ENCODE assay signal across 1 fruit fly cellular context in genomic region chr3L:8549183-8549890, dm6.
TF ChIP-seq lines count a peak whose summit lies in the region.

No protein-coding gene starts in this region.

TF ChIP-seq in whole organism, embryonic, 481 proteins besides CTCF, POLR2A, EP300 and RAD21 (continued from another document and continues in another):
- TF ChIP-seq CG33213 (GFP tag; optimal IDR thresholded peaks at IDR 0.05; lab: Kevin White, UChicago) (peak; percentile 5), ken (GFP tag; IDR thresholded peaks at IDR 0.05; lab: Robert Waterston, UW) (no peak), CG4282 (GFP tag; optimal IDR thresholded peaks at IDR 0.05; lab: Kevin White, UChicago) (no peak), jing (GFP tag; optimal IDR thresholded peaks at IDR 0.05; lab: Kevin White, UChicago) (peak; percentile 32), Lhr (GFP tag; optimal IDR thresholded peaks at IDR 0.05; lab: Kevin White, UChicago) (peak; percentile 11), CG7556 (GFP tag; optimal IDR thresholded peaks at IDR 0.05; lab: Kevin White, UChicago) (peak; percentile 23), CG6254 (GFP tag; optimal IDR thresholded peaks at IDR 0.05; lab: Kevin White, UChicago) (peak; percentile 53), seq (GFP tag; IDR thresholded peaks at IDR 0.05; lab: Robert Waterston, UW) (peak; percentile 57), CG1603 (tag; optimal IDR thresholded peaks at IDR 0.05; lab: Kevin White, UChicago) (peak; percentile 77), CG13894 (tag; optimal IDR thresholded peaks at IDR 0.05; lab: Kevin White, UChicago) (peak; percentile 45), Trl (optimal IDR thresholded peaks at IDR 0.05; lab: Kevin White, UChicago) (no peak), Trl (GFP tag; optimal IDR thresholded peaks at IDR 0.05; lab: Kevin White, UChicago) (peak; percentile 56), NFAT (GFP tag; IDR thresholded peaks at IDR 0.05; lab: Robert Waterston, UW) (no peak), Hmx (GFP tag; optimal IDR thresholded peaks at IDR 0.05; lab: Kevin White, UChicago) (no peak), CG9215 (GFP tag; IDR thresholded peaks at IDR 0.05; lab: Robert Waterston, UW) (no peak), CG2129 (GFP tag; IDR thresholded peaks at IDR 0.05; lab: Robert Waterston, UW; ENCODE audit: partially characterized antibody) (no peak), unpg (GFP tag; optimal IDR thresholded peaks at IDR 0.05; lab: Kevin White, UChicago) (peak; percentile 72), bab2 (GFP tag; optimal IDR thresholded peaks at IDR 0.05; lab: Kevin White, UChicago) (peak; percentile 36), CG8478 (optimal IDR thresholded peaks at IDR 0.05; lab: Kevin White, UChicago) (no peak), Dip3 (GFP tag; optimal IDR thresholded peaks at IDR 0.05; lab: Kevin White, UChicago) (no peak), Dll (GFP tag; IDR thresholded peaks at IDR 0.05; lab: Robert Waterston, UW; ENCODE audit: partially characterized antibody) (no peak), CG10366 (GFP tag; IDR thresholded peaks at IDR 0.05; lab: Robert Waterston, UW) (no peak; the same call in 1 of the 2 replicates), BEAF-32 (GFP tag; optimal IDR thresholded peaks at IDR 0.05; lab: Kevin White, UChicago) (no peak), CG4328 (GFP tag; optimal IDR thresholded peaks at IDR 0.05; lab: Kevin White, UChicago) (peak; percentile 44), grn (GFP tag; optimal IDR thresholded peaks at IDR 0.05; lab: Kevin White, UChicago) (no peak), CG7839 (tag; optimal IDR thresholded peaks at IDR 0.05; lab: Kevin White, UChicago) (peak; percentile 60), dati (GFP tag; IDR thresholded peaks at IDR 0.05; lab: Robert Waterston, UW) (no peak), caup (GFP tag; optimal IDR thresholded peaks at IDR 0.05; lab: Kevin White, UChicago; ENCODE audit: severe bottlenecking) (peak; percentile 28), aop (GFP tag; IDR thresholded peaks at IDR 0.05; lab: Robert Waterston, UW) (no peak), rib (GFP tag; IDR thresholded peaks at IDR 0.05; lab: Robert Waterston, UW) (no peak), gro (GFP tag; optimal IDR thresholded peaks at IDR 0.05; lab: Kevin White, UChicago) (peak; percentile 50), Adf1 (GFP tag; IDR thresholded peaks at IDR 0.05; lab: Robert Waterston, UW) (no peak), grau (tag; optimal IDR thresholded peaks at IDR 0.05; lab: Kevin White, UChicago) (peak; percentile 59), MESR4 (GFP tag; optimal IDR thresholded peaks at IDR 0.05; lab: Kevin White, UChicago) (no peak), CG10979 (tag; optimal IDR thresholded peaks at IDR 0.05; lab: Kevin White, UChicago) (peak; percentile 71), CG7271 (tag; optimal IDR thresholded peaks at IDR 0.05; lab: Kevin White, UChicago) (no peak), CG9932 (GFP tag; IDR thresholded peaks at IDR 0.05; lab: Robert Waterston, UW) (no peak), CG15696 (tag; optimal IDR thresholded peaks at IDR 0.05; lab: Kevin White, UChicago) (peak; percentile 62), Antp (GFP tag; optimal IDR thresholded peaks at IDR 0.05; lab: Kevin White, UChicago) (peak; percentile 56), CG15479 (GFP tag; optimal IDR thresholded peaks at IDR 0.05; lab: Kevin White, UChicago) (no peak), CHES-1-like (GFP tag; optimal IDR thresholded peaks at IDR 0.05; lab: Kevin White, UChicago) (peak; percentile 20), CG18619 (GFP tag; optimal IDR thresholded peaks at IDR 0.05; lab: Kevin White, UChicago) (peak; percentile 24), CG6654 (GFP tag; optimal IDR thresholded peaks at IDR 0.05; lab: Kevin White, UChicago) (no peak), sqz (GFP tag; optimal IDR thresholded peaks at IDR 0.05; lab: Kevin White, UChicago) (peak; percentile 2), CG12659 (GFP tag; optimal IDR thresholded peaks at IDR 0.05; lab: Kevin White, UChicago) (peak; percentile 15), danr (GFP tag; IDR thresholded peaks at IDR 0.05; lab: Robert Waterston, UW) (no peak; the same call in 1 of the 2 replicates), exex (tag; optimal IDR thresholded peaks at IDR 0.05; lab: Kevin White, UChicago) (no peak), CG5953 (GFP tag; IDR thresholded peaks at IDR 0.05; lab: Robert Waterston, UW) (no peak), CoRest (tag; optimal IDR thresholded peaks at IDR 0.05; lab: Kevin White, UChicago) (peak; percentile 63), da (GFP tag; optimal IDR thresholded peaks at IDR 0.05; lab: Kevin White, UChicago) (no peak), B-H1 (GFP tag; IDR thresholded peaks at IDR 0.05; lab: Robert Waterston, UW) (no peak), scrt (GFP tag; optimal IDR thresholded peaks at IDR 0.05; lab: Kevin White, UChicago) (no peak), CG10543 (GFP tag; optimal IDR thresholded peaks at IDR 0.05; lab: Kevin White, UChicago) (peak; percentile 68), CG6689 (GFP tag; IDR thresholded peaks at IDR 0.05; lab: Robert Waterston, UW) (peak; percentile 54; the same call in 1 of the 2 replicates), Opbp (GFP tag; IDR thresholded peaks at IDR 0.05; lab: Robert Waterston, UW; ENCODE audit: partially characterized antibody) (no peak), fd96Cb (tag; optimal IDR thresholded peaks at IDR 0.05; lab: Kevin White, UChicago) (peak; percentile 53), ranshi (GFP tag; IDR thresholded peaks at IDR 0.05; lab: Robert Waterston, UW) (no peak), h (optimal IDR thresholded peaks at IDR 0.05; lab: Kevin White, UChicago) (no peak), Aef1 (GFP tag; IDR thresholded peaks at IDR 0.05; lab: Robert Waterston, UW) (no peak), CG10431 (GFP tag; optimal IDR thresholded peaks at IDR 0.05; lab: Kevin White, UChicago) (peak; percentile 70), CG31365 (tag; optimal IDR thresholded peaks at IDR 0.05; lab: Kevin White, UChicago) (no peak), pan (optimal IDR thresholded peaks at IDR 0.05; lab: Kevin White, UChicago) (no peak), pan (GFP tag; optimal IDR thresholded peaks at IDR 0.05 in 1 of 2, IDR thresholded peaks at IDR 0.05 in 1 of 2) (peak in 1 of 2 experiments; percentile 38), CG3838 (GFP tag; optimal IDR thresholded peaks at IDR 0.05; lab: Kevin White, UChicago) (no peak), CG12744 (GFP tag; optimal IDR thresholded peaks at IDR 0.05; lab: Kevin White, UChicago) (no peak), CG11247 (GFP tag; IDR thresholded peaks at IDR 0.05; lab: Robert Waterston, UW) (no peak), Lpt (GFP tag; optimal IDR thresholded peaks at IDR 0.05; lab: Kevin White, UChicago) (no peak), CG6272 (GFP tag; IDR thresholded peaks at IDR 0.05; lab: Robert Waterston, UW) (no peak), kay (GFP tag; optimal IDR thresholded peaks at IDR 0.05; lab: Kevin White, UChicago) (no peak), Hr39 (optimal IDR thresholded peaks at IDR 0.05; lab: Kevin White, UChicago) (no peak), CG4360 (GFP tag; IDR thresholded peaks at IDR 0.05; lab: Robert Waterston, UW) (peak; percentile 10; the same call in 1 of the 2 replicates), H15 (GFP tag; IDR thresholded peaks at IDR 0.05; lab: Robert Waterston, UW) (0 out of 3 replicates have a peak, but pooled peaks have one; percentile 18), ab (GFP tag; optimal IDR thresholded peaks at IDR 0.05; lab: Kevin White, UChicago) (no peak), Blimp-1 (GFP tag; optimal IDR thresholded peaks at IDR 0.05; lab: Kevin White, UChicago) (peak; percentile 73), CG1024 (GFP tag; IDR thresholded peaks at IDR 0.05; lab: Robert Waterston, UW) (no peak), lola (GFP tag; optimal IDR thresholded peaks at IDR 0.05; lab: Kevin White, UChicago) (peak in 1 of 3 experiments; percentile 70), usp (GFP tag; optimal IDR thresholded peaks at IDR 0.05; lab: Kevin White, UChicago) (no peak), disco-r (GFP tag; optimal IDR thresholded peaks at IDR 0.05; lab: Kevin White, UChicago) (peak; percentile 24), en (GFP tag; optimal IDR thresholded peaks at IDR 0.05; lab: Kevin White, UChicago) (no peak), Fer1 (GFP tag; optimal IDR thresholded peaks at IDR 0.05; lab: Kevin White, UChicago) (peak; percentile 29), HHEX (GFP tag; optimal IDR thresholded peaks at IDR 0.05; lab: Kevin White, UChicago) (peak; percentile 17), Dbx (GFP tag; IDR thresholded peaks at IDR 0.05; lab: Robert Waterston, UW) (0 out of 3 replicates have a peak, but pooled peaks have one; percentile 19), ro (GFP tag; IDR thresholded peaks at IDR 0.05; lab: Robert Waterston, UW) (no peak), Chrac-16 (GFP tag; optimal IDR thresholded peaks at IDR 0.05; lab: Kevin White, UChicago) (peak; percentile 36), org-1 (GFP tag; optimal IDR thresholded peaks at IDR 0.05; lab: Kevin White, UChicago) (peak; percentile 50), dm (GFP tag; optimal IDR thresholded peaks at IDR 0.05; lab: Kevin White, UChicago) (no peak), cas (GFP tag; IDR thresholded peaks at IDR 0.05; lab: Robert Waterston, UW) (no peak), CG14050 (GFP tag; IDR thresholded peaks at IDR 0.05; lab: Robert Waterston, UW) (0 out of 3 replicates have a peak, but pooled peaks have one; percentile 15), zfh2 (GFP tag; optimal IDR thresholded peaks at IDR 0.05; lab: Kevin White, UChicago) (no peak), cad (GFP tag; optimal IDR thresholded peaks at IDR 0.05; lab: Kevin White, UChicago) (no peak), Doc3 (GFP tag; IDR thresholded peaks at IDR 0.05; lab: Robert Waterston, UW; ENCODE audit: partially characterized antibody) (no peak), CG13775 (GFP tag; optimal IDR thresholded peaks at IDR 0.05; lab: Kevin White, UChicago) (no peak), D19A (tag; optimal IDR thresholded peaks at IDR 0.05; lab: Kevin White, UChicago) (peak; percentile 56), CG11093 (GFP tag; IDR thresholded peaks at IDR 0.05; lab: Robert Waterston, UW) (peak; percentile 31; the same call in 1 of the 3 replicates), CG1233 (GFP tag; optimal IDR thresholded peaks at IDR 0.05; lab: Kevin White, UChicago) (peak; percentile 26), chn (GFP tag; optimal IDR thresholded peaks at IDR 0.05; lab: Kevin White, UChicago) (peak; percentile 22), Hsf (GFP tag; optimal IDR thresholded peaks at IDR 0.05; lab: Kevin White, UChicago) (peak; percentile 14), CG33557 (GFP tag; optimal IDR thresholded peaks at IDR 0.05; lab: Kevin White, UChicago) (peak; percentile 64), tio (GFP tag; optimal IDR thresholded peaks at IDR 0.05; lab: Kevin White, UChicago) (peak; percentile 24), ewg (GFP tag; optimal IDR thresholded peaks at IDR 0.05; lab: Kevin White, UChicago) (peak; percentile 12), wdn (GFP tag; IDR thresholded peaks at IDR 0.05; lab: Robert Waterston, UW) (no peak), Ssrp (tag; optimal IDR thresholded peaks at IDR 0.05; lab: Kevin White, UChicago) (peak; percentile 38), CG13424 (tag; optimal IDR thresholded peaks at IDR 0.05; lab: Kevin White, UChicago) (peak; percentile 63), CG18764 (GFP tag; optimal IDR thresholded peaks at IDR 0.05; lab: Kevin White, UChicago) (peak; percentile 35), GATAe (GFP tag; conservative IDR thresholded peaks at IDR 0.05; lab: Robert Waterston, UW) (no peak), CG9797 (GFP tag; optimal IDR thresholded peaks at IDR 0.05; lab: Kevin White, UChicago) (no peak), pho (GFP tag; optimal IDR thresholded peaks at IDR 0.05; lab: Kevin White, UChicago) (no peak), CG10274 (GFP tag; optimal IDR thresholded peaks at IDR 0.05; lab: Kevin White, UChicago) (no peak), ara (GFP tag; IDR thresholded peaks at IDR 0.05; lab: Robert Waterston, UW) (peak; percentile 18; the same call in 1 of the 2 replicates), CG9609 (GFP tag; optimal IDR thresholded peaks at IDR 0.05; lab: Kevin White, UChicago) (peak; percentile 40), CG10321 (GFP tag; IDR thresholded peaks at IDR 0.05; lab: Robert Waterston, UW) (no peak), NfI (GFP tag; optimal IDR thresholded peaks at IDR 0.05; lab: Kevin White, UChicago) (peak; percentile 18), CG8290 (GFP tag; optimal IDR thresholded peaks at IDR 0.05; lab: Kevin White, UChicago) (peak; percentile 18), CG8290 (tag; optimal IDR thresholded peaks at IDR 0.05; lab: Kevin White, UChicago) (peak in 1 of 2 experiments; percentile 37), zen2 (GFP tag; IDR thresholded peaks at IDR 0.05; lab: Robert Waterston, UW; ENCODE audit: partially characterized antibody) (no peak), br (optimal IDR thresholded peaks at IDR 0.05; lab: Kevin White, UChicago) (no peak), CG11695 (GFP tag; IDR thresholded peaks at IDR 0.05; lab: Robert Waterston, UW) (peak; percentile 53; the same call in 2 of the 3 replicates), Scr (GFP tag; IDR thresholded peaks at IDR 0.05; lab: Robert Waterston, UW; ENCODE audit: partially characterized antibody) (no peak), CG18011 (GFP tag; optimal IDR thresholded peaks at IDR 0.05; lab: Kevin White, UChicago) (no peak), zfh1 (GFP tag; IDR thresholded peaks at IDR 0.05; lab: Robert Waterston, UW) (peak; percentile 54; the same call in 1 of the 3 replicates), lov (optimal IDR thresholded peaks at IDR 0.05; lab: Kevin White, UChicago) (no peak), lov (GFP tag; IDR thresholded peaks at IDR 0.05; lab: Robert Waterston, UW) (0 out of 3 replicates have a peak, but pooled peaks have one; percentile 45), CG31388 (GFP tag; optimal IDR thresholded peaks at IDR 0.05; lab: Kevin White, UChicago) (no peak), CG2116 (GFP tag; optimal IDR thresholded peaks at IDR 0.05; lab: Kevin White, UChicago) (peak; percentile 38), Dref (GFP tag; IDR thresholded peaks at IDR 0.05; lab: Robert Waterston, UW) (no peak), Xrp1 (GFP tag; IDR thresholded peaks at IDR 0.05; lab: Robert Waterston, UW) (peak; percentile 74), psq (GFP tag; optimal IDR thresholded peaks at IDR 0.05; lab: Kevin White, UChicago) (no peak), CG7928 (GFP tag; optimal IDR thresholded peaks at IDR 0.05; lab: Kevin White, UChicago) (no peak), wek (GFP tag; optimal IDR thresholded peaks at IDR 0.05; lab: Kevin White, UChicago) (peak; percentile 30), sob (GFP tag; IDR thresholded peaks at IDR 0.05; lab: Robert Waterston, UW) (peak; percentile 34; the same call in 1 of the 2 replicates), Side (GFP tag; optimal IDR thresholded peaks at IDR 0.05; lab: Kevin White, UChicago) (no peak), CG7987 (GFP tag; optimal IDR thresholded peaks at IDR 0.05; lab: Kevin White, UChicago) (no peak), CG11456 (GFP tag; IDR thresholded peaks at IDR 0.05; lab: Robert Waterston, UW) (no peak)
